Worm (Caenorhabditis elegans) whole organism, L3 larva: ENCODE results near the gene srh-275.

ENCODE experiments used
- aly-2 ChIP-seq: fragments of 150-350 bp; optimal IDR thresholded peaks from 2 replicates; lab custom pipeline; 2014; ENCODE audit warnings: missing biosample characterization, missing genetic modification characterization
- jun-1 ChIP-seq: fragments of 150-350 bp; optimal IDR thresholded peaks from 2 replicates; lab custom pipeline; 2014; ENCODE audit warnings: missing biosample characterization, missing genetic modification reagents, missing genetic modification characterization
- lsy-12 ChIP-seq: sonication (generic microtip); optimal IDR thresholded peaks from 2 replicates; lab custom pipeline; 2016; ENCODE audit warnings: mild to moderate bottlenecking, missing genetic modification characterization, missing compliant biosample characterization
- nhr-12 ChIP-seq: fragments of 150-350 bp; optimal IDR thresholded peaks from 2 replicates; lab custom pipeline; 2014; ENCODE audit warnings: missing biosample characterization, missing genetic modification characterization
- nhr-237 ChIP-seq: fragments of 150-350 bp; optimal IDR thresholded peaks from 2 replicates; lab custom pipeline; 2014; ENCODE audit warnings: missing biosample characterization, missing genetic modification characterization
- nhr-67 ChIP-seq: fragments of 150-350 bp; optimal IDR thresholded peaks from 2 replicates; lab custom pipeline; 2014; ENCODE audit warnings: missing biosample characterization, missing genetic modification characterization
- nhr-76 ChIP-seq: fragments of 150-350 bp; sonication (generic microtip); optimal IDR thresholded peaks from 5 replicates; lab custom pipeline; 2014; ENCODE audit warnings: missing biosample characterization, missing genetic modification characterization
- pha-4 ChIP-seq: fragments of 150-350 bp; optimal IDR thresholded peaks from 2 replicates; lab custom pipeline; 2014; ENCODE audit warnings: missing biosample characterization, missing genetic modification reagents, missing genetic modification characterization
- snpc-4 ChIP-seq: fragments of 150-350 bp; optimal IDR thresholded peaks from 2 replicates; lab custom pipeline; 2014; ENCODE audit warnings: missing biosample characterization, missing genetic modification characterization
- unc-39 ChIP-seq: sonication (generic microtip); optimal IDR thresholded peaks from 4 replicates; lab custom pipeline; 2017; ENCODE audit warnings: missing biosample characterization, missing genetic modification characterization
- unc-62 ChIP-seq: fragments of 150-350 bp; sonication (generic microtip); optimal IDR thresholded peaks from 4 replicates; lab custom pipeline; 2014; ENCODE audit warnings: missing biosample characterization, missing genetic modification reagents, missing genetic modification characterization
- zag-1 ChIP-seq: fragments of 150-350 bp; optimal IDR thresholded peaks from 2 replicates; lab custom pipeline; 2014; ENCODE audit warnings: missing biosample characterization, missing genetic modification characterization

DNA sequence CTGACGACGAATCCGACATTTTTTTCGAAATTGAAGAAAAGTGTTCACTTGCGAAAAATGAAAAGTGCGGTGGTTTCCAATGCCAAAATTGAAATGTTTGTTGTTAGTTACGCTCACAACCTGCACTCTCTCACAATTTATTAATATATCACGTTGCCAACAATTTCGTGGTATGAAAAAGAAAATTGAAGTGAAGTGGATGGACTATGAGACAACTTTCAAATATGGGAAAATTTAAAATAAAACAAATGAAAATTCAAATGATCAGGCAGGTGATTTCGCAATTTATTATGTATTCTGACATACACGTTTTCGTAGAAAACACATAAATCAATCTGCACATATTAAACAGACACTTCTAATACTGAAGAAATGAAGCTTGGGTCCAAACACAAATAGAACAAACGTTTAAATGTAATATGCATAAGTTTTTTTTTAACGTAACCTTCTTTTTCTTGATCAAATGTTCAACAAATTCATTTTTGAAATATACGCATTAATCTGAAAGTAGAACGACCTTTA is 33.3 kb downstream of the srh-275 start, which contains the start of gene srp-6:
- TF ChIP-seq nhr-76, result no peak
- TF ChIP-seq zag-1 (tag; lab: Kevin White, UChicago), result no peak
- no peak for TF ChIP-seq unc-62 (GFP tag; lab: Kevin White, UChicago)
- TF ChIP-seq aly-2 (tag; lab: Kevin White, UChicago), result no peak
- no peak for TF ChIP-seq lsy-12 (tag; lab: Kevin White, UChicago)
- no peak for TF ChIP-seq nhr-12 (tag; lab: Kevin White, UChicago)
- no peak for TF ChIP-seq nhr-67 (tag; lab: Kevin White, UChicago)
- TF ChIP-seq snpc-4 (tag; lab: Kevin White, UChicago), result no peak
- TF ChIP-seq unc-39 (tag; lab: Kevin White, UChicago), result no peak
- no peak for TF ChIP-seq nhr-237
- TF ChIP-seq pha-4 (tag; lab: Kevin White, UChicago), result peak; percentile 1
- no peak for TF ChIP-seq jun-1 (tag; lab: Kevin White, UChicago)
